Worm (Caenorhabditis elegans) whole organism, L2 larva: ENCODE data around the gene R04B3.1.

Experiments used
- C34F6.9 ChIP-seq: fragments of 150-350 bp; optimal IDR thresholded peaks from 2 replicates; lab custom pipeline; 2014; ENCODE audit warnings: missing biosample characterization, missing genetic modification characterization
- F13H6.1 ChIP-seq: sonication (generic microtip); optimal IDR thresholded peaks from 2 replicates; lab custom pipeline; 2016; ENCODE audit warnings: missing genetic modification characterization, missing compliant biosample characterization
- R02D3.7 ChIP-seq: fragments of 150-350 bp; optimal IDR thresholded peaks from 2 replicates; lab custom pipeline; 2014; ENCODE audit warnings: missing biosample characterization, missing genetic modification characterization
- Y55F3AM.14 ChIP-seq: fragments of 200-800 bp; sonication (Bioruptor generic); optimal IDR thresholded peaks from 2 replicates; lab custom pipeline; 2018; ENCODE audit warnings: mild to moderate bottlenecking, missing genetic modification characterization, missing compliant biosample characterization
- alr-1 ChIP-seq: fragments of 150-350 bp; optimal IDR thresholded peaks from 2 replicates; lab custom pipeline; 2014; ENCODE audit warnings: missing biosample characterization, missing genetic modification characterization
- ama-1 ChIP-seq: fragments of 150-350 bp; optimal IDR thresholded peaks from 2 replicates; lab custom pipeline; 2018; ENCODE audit warnings: inconsistent platforms
- ceh-16 ChIP-seq: fragments of 150-350 bp; optimal IDR thresholded peaks from 2 replicates; lab custom pipeline; 2014; ENCODE audit warnings: missing biosample characterization, missing genetic modification characterization
- ceh-82 ChIP-seq: fragments of 150-350 bp; optimal IDR thresholded peaks from 2 replicates; lab custom pipeline; 2014; ENCODE audit warnings: missing biosample characterization, missing genetic modification characterization
- crh-2 ChIP-seq: sonication (generic microtip); optimal IDR thresholded peaks from 2 replicates; lab custom pipeline; 2017; ENCODE audit warnings: missing biosample characterization, missing genetic modification characterization
- elt-1 ChIP-seq: fragments of 150-350 bp; optimal IDR thresholded peaks from 2 replicates; lab custom pipeline; 2014; ENCODE audit warnings: missing biosample characterization, missing genetic modification characterization
- elt-3 ChIP-seq: sonication (generic microtip); optimal IDR thresholded peaks from 2 replicates; lab custom pipeline; 2017; ENCODE audit warnings: missing biosample characterization, missing genetic modification characterization
- fos-1 ChIP-seq: fragments of 150-350 bp; optimal IDR thresholded peaks from 2 replicates; lab custom pipeline; 2014; ENCODE audit warnings: missing biosample characterization, missing genetic modification characterization
- lin-11 ChIP-seq: fragments of 150-350 bp; sonication (generic microtip); optimal IDR thresholded peaks from 2 replicates; lab custom pipeline; 2014; ENCODE audit warnings: missing biosample characterization, missing genetic modification characterization, inconsistent platforms, mixed read lengths
- lsy-2 ChIP-seq, 2 experiments: fragments of 150-350 bp in 1 of 2; sonication (generic microtip) in 1 of 2; optimal IDR thresholded peaks; 2 replicates each; lab custom pipeline; 2014 to 2017; ENCODE audit warnings: missing biosample characterization in 2 of 2, missing genetic modification characterization in 2 of 2
- mab-5 ChIP-seq: fragments of 150-350 bp; optimal IDR thresholded peaks from 2 replicates; lab custom pipeline; 2014; ENCODE audit warnings: missing biosample characterization, missing genetic modification characterization
- mbf-1 ChIP-seq: sonication (generic microtip); optimal IDR thresholded peaks from 2 replicates; lab custom pipeline; 2017; ENCODE audit warnings: missing biosample characterization, missing genetic modification characterization
- mdl-1 ChIP-seq, 2 experiments: fragments of 150-350 bp in 1 of 2; sonication (generic microtip) in 1 of 2; optimal IDR thresholded peaks; 2 replicates each; lab custom pipeline; 2017; ENCODE audit warnings: missing biosample characterization in 2 of 2, missing genetic modification characterization in 2 of 2
- nhr-10 ChIP-seq: sonication (generic microtip); optimal IDR thresholded peaks from 2 replicates; lab custom pipeline; 2017; ENCODE audit warnings: missing biosample characterization, missing genetic modification characterization
- nhr-11 ChIP-seq: fragments of 150-350 bp; optimal IDR thresholded peaks from 2 replicates; lab custom pipeline; 2014; ENCODE audit warnings: missing biosample characterization, missing genetic modification characterization
- nhr-12 ChIP-seq: fragments of 150-350 bp; optimal IDR thresholded peaks from 2 replicates; lab custom pipeline; 2014; ENCODE audit warnings: missing biosample characterization, missing genetic modification characterization
- nhr-23 ChIP-seq: fragments of 150-350 bp; optimal IDR thresholded peaks from 2 replicates; lab custom pipeline; 2014; ENCODE audit warnings: missing biosample characterization, missing genetic modification reagents, missing genetic modification characterization
- nhr-237 ChIP-seq: fragments of 150-350 bp; optimal IDR thresholded peaks from 2 replicates; lab custom pipeline; 2014; ENCODE audit warnings: missing biosample characterization, missing genetic modification characterization
- nhr-25 ChIP-seq: fragments of 150-350 bp; sonication (generic microtip); optimal IDR thresholded peaks from 3 replicates; lab custom pipeline; 2014; ENCODE audit warnings: missing biosample characterization, missing genetic modification characterization
- peb-1 ChIP-seq: fragments of 150-350 bp; optimal IDR thresholded peaks from 2 replicates; lab custom pipeline; 2014; ENCODE audit warnings: missing biosample characterization, missing genetic modification characterization
- sem-4 ChIP-seq: fragments of 150-350 bp; optimal IDR thresholded peaks from 2 replicates; lab custom pipeline; 2014; ENCODE audit warnings: missing biosample characterization, missing genetic modification reagents, missing genetic modification characterization
- sma-3 ChIP-seq: sonication (generic microtip); optimal IDR thresholded peaks from 2 replicates; lab custom pipeline; 2016; ENCODE audit warnings: missing genetic modification reagents, missing genetic modification characterization, missing compliant biosample characterization
- sma-9 ChIP-seq, 2 experiments: fragments of 150-350 bp in 1 of 2; sonication (generic microtip) in 1 of 2; optimal IDR thresholded peaks; 2 replicates each; lab custom pipeline; 2014 to 2016; ENCODE audit warnings: missing genetic modification characterization in 2 of 2, mild to moderate bottlenecking in 1 of 2, missing biosample characterization in 1 of 2, missing compliant biosample characterization in 1 of 2, missing genetic modification reagents in 1 of 2, moderate library complexity in 1 of 2
- snpc-4 ChIP-seq: fragments of 150-350 bp; optimal IDR thresholded peaks from 2 replicates; lab custom pipeline; 2014; ENCODE audit warnings: missing biosample characterization, missing genetic modification characterization
- unc-55 ChIP-seq: fragments of 150-350 bp; sonication (generic microtip); optimal IDR thresholded peaks from 3 replicates; lab custom pipeline; 2014; ENCODE audit warnings: missing biosample characterization, missing genetic modification reagents, missing genetic modification characterization
- unc-62 ChIP-seq: fragments of 150-350 bp; optimal IDR thresholded peaks from 2 replicates; lab custom pipeline; 2014; ENCODE audit warnings: missing biosample characterization, missing genetic modification reagents, missing genetic modification characterization
- ztf-1 ChIP-seq: fragments of 200-800 bp; sonication (Bioruptor generic); conservative IDR thresholded peaks from 2 replicates; pipeline ENCODE4 v1.3.6; 2022; ENCODE audit warnings: missing genetic modification characterization, missing compliant biosample characterization
- ztf-4 ChIP-seq: fragments of 150-350 bp; optimal IDR thresholded peaks from 2 replicates; lab custom pipeline; 2014; ENCODE audit warnings: missing biosample characterization, missing genetic modification characterization

Gene R04B3.1

ce11 chrX:2454914-2455313, 16.3 kb downstream of the R04B3.1 start:
- no peak for TF ChIP-seq nhr-23
- no peak for TF ChIP-seq lin-11 (tag; lab: Kevin White, UChicago)
- no peak for TF ChIP-seq fos-1 (tag; lab: Kevin White, UChicago)
- no peak for TF ChIP-seq ztf-4 (tag; lab: Kevin White, UChicago)
- TF ChIP-seq, all 48 proteins: peak for 0

ce11 chrX:2452716-2453115, 18.5 kb downstream of the R04B3.1 start:
- TF ChIP-seq mdl-1 (tag; optimal IDR thresholded peaks at IDR 0.05; lab: Kevin White, UChicago) (no peak), lsy-2 (tag; optimal IDR thresholded peaks at IDR 0.05; lab: Kevin White, UChicago) (no peak), nhr-25 (tag; lab: Kevin White, UChicago) (no peak), elt-1 (tag; lab: Kevin White, UChicago) (no peak), R02D3.7 (no peak), Y55F3AM.14 (no peak), unc-55 (GFP tag; lab: Kevin White, UChicago) (no peak), peb-1 (no peak), crh-2 (tag; lab: Kevin White, UChicago) (no peak), elt-3 (tag; lab: Kevin White, UChicago) (no peak), nhr-12 (tag; lab: Kevin White, UChicago) (no peak), sem-4 (no peak), snpc-4 (tag; lab: Kevin White, UChicago) (no peak), F13H6.1 (tag; lab: Kevin White, UChicago) (no peak)

DNA sequence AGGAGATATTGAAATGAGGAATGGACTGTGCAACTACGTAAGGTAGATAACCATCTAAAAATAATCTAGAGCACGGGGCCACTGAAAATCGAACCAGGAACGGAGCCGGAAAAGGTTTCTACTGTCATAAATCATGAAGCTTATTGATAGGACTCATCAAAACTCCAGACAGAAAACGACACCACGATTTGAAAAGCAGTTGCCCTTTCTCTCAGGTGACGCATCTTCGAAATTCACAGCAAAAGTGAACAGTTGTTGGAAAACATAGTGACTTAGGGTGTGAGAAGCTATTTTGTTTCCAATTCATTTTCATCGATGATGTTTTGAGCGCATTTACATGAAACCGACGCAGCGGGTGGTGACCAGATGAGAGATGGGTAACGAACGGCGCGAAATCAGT, 18.9 kb downstream of the R04B3.1 start:
- TF ChIP-seq nhr-10 (tag; lab: Kevin White, UChicago) (no peak), ama-1 (lab: Kevin White, UChicago) (no peak), sma-9 (GFP tag; optimal IDR thresholded peaks at IDR 0.05; lab: Kevin White, UChicago) (peak; percentile 9), sma-9 (tag; optimal IDR thresholded peaks at IDR 0.05; lab: Kevin White, UChicago) (no peak), mab-5 (tag; lab: Kevin White, UChicago) (peak; percentile 40), C34F6.9 (peak; percentile 8)

ce11 chrX:2450994-2451393, 20.2 kb downstream of the R04B3.1 start:
- no peak for TF ChIP-seq lin-11 (tag; lab: Kevin White, UChicago)
- no peak for TF ChIP-seq sma-3
- no peak for TF ChIP-seq crh-2 (tag; lab: Kevin White, UChicago)
- TF ChIP-seq Y55F3AM.14: no peak

DNA sequence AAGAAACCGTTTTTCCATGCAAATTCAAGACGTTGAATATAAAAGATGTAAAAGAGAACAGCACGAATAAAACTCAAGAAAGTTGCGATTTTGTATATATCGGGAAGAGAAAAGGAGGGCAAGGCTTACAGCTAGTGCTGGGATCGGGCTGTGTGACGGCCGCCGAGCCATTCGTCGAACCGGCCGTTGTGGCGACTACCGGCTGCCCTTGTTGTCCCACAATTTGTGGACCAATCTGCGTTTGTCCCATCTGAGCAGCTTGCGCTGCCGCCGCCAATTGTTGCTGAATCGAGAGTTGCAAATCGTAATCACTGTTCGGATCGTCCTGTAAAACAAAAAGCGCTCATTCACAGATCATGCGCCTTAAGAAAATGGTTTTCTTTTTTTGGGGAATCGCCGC, 24.0 kb downstream of the R04B3.1 start:
- TF ChIP-seq sma-3 (no peak), nhr-11 (tag; lab: Kevin White, UChicago) (no peak), alr-1 (tag; lab: Kevin White, UChicago) (no peak), ztf-1 (GFP tag; lab: Robert Waterston, UW) (0 out of 2 replicates have a peak, but pooled peaks have one; percentile 72)

- TF ChIP-seq nhr-25 (tag; lab: Kevin White, UChicago): no peak
- TF ChIP-seq crh-2 (tag; lab: Kevin White, UChicago): no peak
- TF ChIP-seq C34F6.9: no peak
- TF ChIP-seq mab-5 (tag; lab: Kevin White, UChicago): no peak
- no peak for TF ChIP-seq unc-62 (GFP tag; lab: Kevin White, UChicago)
- no peak for TF ChIP-seq ceh-82 (tag; lab: Kevin White, UChicago)
- TF ChIP-seq ceh-16 (tag; lab: Kevin White, UChicago): no peak
- TF ChIP-seq sma-3: no peak
- no peak for TF ChIP-seq nhr-10 (tag; lab: Kevin White, UChicago)
- no peak for TF ChIP-seq elt-1 (tag; lab: Kevin White, UChicago)
- no peak for TF ChIP-seq peb-1
- no peak for TF ChIP-seq elt-3 (tag; lab: Kevin White, UChicago)
- TF ChIP-seq mdl-1 (tag; optimal IDR thresholded peaks at IDR 0.05; lab: Kevin White, UChicago): no peak
- no peak for TF ChIP-seq lin-11 (tag; lab: Kevin White, UChicago)
- no peak for TF ChIP-seq nhr-237 (tag; lab: Kevin White, UChicago)
- no peak for TF ChIP-seq mbf-1 (tag; lab: Kevin White, UChicago)
Observed at ce11 chrX:2446185-2446584, 25.0 kb downstream of the R04B3.1 start.
